Worm (Caenorhabditis elegans): ENCODE measurements around the gene cpb-1.

The cpb-1 gene

ce11 chrIII:9322010-9322409 lies at the start of gene cpb-1:
TSS of gene cpb-1 (plus strand) at chrIII:9322310.
- TF ChIP-seq ztf-11 (tag; optimal IDR thresholded peaks at IDR 0.05): no peak
- TF ChIP-seq hmg-11 (tag; optimal IDR thresholded peaks at IDR 0.05): no peak
- TF ChIP-seq jun-1 (tag; optimal IDR thresholded peaks at IDR 0.05): no peak
- no peak for TF ChIP-seq R02D3.7 (tag; optimal IDR thresholded peaks at IDR 0.05)
- no peak for TF ChIP-seq aly-2 (tag; optimal IDR thresholded peaks at IDR 0.05)
- no peak for TF ChIP-seq elt-2 (tag; optimal IDR thresholded peaks at IDR 0.05)
- no peak for TF ChIP-seq pqm-1 (tag; optimal IDR thresholded peaks at IDR 0.05)
- TF ChIP-seq ceh-16 (tag; optimal IDR thresholded peaks at IDR 0.05): no peak
- TF ChIP-seq snpc-4 (tag; optimal IDR thresholded peaks at IDR 0.05): no peak
- TF ChIP-seq nhr-11 (tag; optimal IDR thresholded peaks at IDR 0.05): no peak
- no peak for TF ChIP-seq lsy-12 (tag; optimal IDR thresholded peaks at IDR 0.05)
- TF ChIP-seq unc-62 (GFP tag; optimal IDR thresholded peaks at IDR 0.05): no peak
- no peak for TF ChIP-seq elt-1 (tag; optimal IDR thresholded peaks at IDR 0.05)
- TF ChIP-seq eor-1 (tag; optimal IDR thresholded peaks at IDR 0.05): no peak
- TF ChIP-seq nhr-67 (tag; optimal IDR thresholded peaks at IDR 0.05): no peak
- no peak for TF ChIP-seq zag-1 (tag; optimal IDR thresholded peaks at IDR 0.05)
- no peak for TF ChIP-seq tbx-2 (tag; optimal IDR thresholded peaks at IDR 0.05)

ce11 chrIII:9277803-9278202 lies 44.3 kb upstream of the cpb-1 start:
- TF ChIP-seq elt-3 (tag; optimal IDR thresholded peaks at IDR 0.05) (peak in 1 of 3 experiments; percentile 89), nhr-25 (tag; optimal IDR thresholded peaks at IDR 0.05) (peak; percentile 5), nhr-23 (tag; optimal IDR thresholded peaks at IDR 0.05) (peak; percentile 7), pqm-1 (tag; optimal IDR thresholded peaks at IDR 0.05) (no peak), nhr-43 (tag; optimal IDR thresholded peaks at IDR 0.05; ENCODE audit: poor library complexity, severe bottlenecking) (no peak)

ce11 chrIII:9281480-9281879 lies 40.6 kb upstream of the cpb-1 start, which contains the start of gene fozi-1:
TSS of gene fozi-1 (plus strand) at chrIII:9281780.
- TF ChIP-seq nhr-28 (tag; optimal IDR thresholded peaks at IDR 0.05): no peak
- TF ChIP-seq nfya-1 (tag; optimal IDR thresholded peaks at IDR 0.05; ENCODE audit: insufficient read depth): no peak
- no peak for TF ChIP-seq fos-1 (tag; optimal IDR thresholded peaks at IDR 0.05)
- TF ChIP-seq lin-39 (tag; optimal IDR thresholded peaks at IDR 0.05): no peak
- TF ChIP-seq aly-2 (tag; optimal IDR thresholded peaks at IDR 0.05): no peak
- no peak for TF ChIP-seq fkh-2 (tag; optimal IDR thresholded peaks at IDR 0.05)
- TF ChIP-seq hmg-11 (tag; optimal IDR thresholded peaks at IDR 0.05): no peak
- no peak for TF ChIP-seq mdl-1 (tag; optimal IDR thresholded peaks at IDR 0.05)
- TF ChIP-seq sea-2 (GFP tag; optimal IDR thresholded peaks at IDR 0.05): no peak

- TF ChIP-seq fkh-2 (tag; optimal IDR thresholded peaks at IDR 0.05): no peak
- TF ChIP-seq nhr-77 (tag; optimal IDR thresholded peaks at IDR 0.05): no peak
- peak; percentile 44 for TF ChIP-seq elt-2 (tag; optimal IDR thresholded peaks at IDR 0.05)
- TF ChIP-seq fkh-10 (GFP tag; optimal IDR thresholded peaks at IDR 0.05): no peak
- TF ChIP-seq skn-1 (tag; optimal IDR thresholded peaks at IDR 0.05): no peak
- no peak for TF ChIP-seq nhr-23 (tag; optimal IDR thresholded peaks at IDR 0.05)
- TF ChIP-seq pha-4 (tag; optimal IDR thresholded peaks at IDR 0.05): peak; percentile 2
- no peak for TF ChIP-seq nhr-67 (tag; optimal IDR thresholded peaks at IDR 0.05)
- no peak for TF ChIP-seq unc-39 (tag; optimal IDR thresholded peaks at IDR 0.05)
- no peak for TF ChIP-seq jun-1 (tag; optimal IDR thresholded peaks at IDR 0.05)
These were observed 33.6 kb upstream of the cpb-1 start for ce11 chrIII:9288540-9288939.

- TF ChIP-seq sea-2 (GFP tag; optimal IDR thresholded peaks at IDR 0.05): no peak
- TF ChIP-seq nfya-1 (tag; optimal IDR thresholded peaks at IDR 0.05; ENCODE audit: insufficient read depth): peak; percentile 27
- no peak for TF ChIP-seq unc-62 (GFP tag; optimal IDR thresholded peaks at IDR 0.05)
- TF ChIP-seq fos-1 (tag; optimal IDR thresholded peaks at IDR 0.05): no peak
- peak; percentile 96 for TF ChIP-seq elt-2 (tag; optimal IDR thresholded peaks at IDR 0.05)
- TF ChIP-seq pqm-1 (tag; optimal IDR thresholded peaks at IDR 0.05): peak; percentile 94
- peak; percentile 9 for TF ChIP-seq jun-1 (tag; optimal IDR thresholded peaks at IDR 0.05)
These were observed 32.3 kb upstream of the cpb-1 start for ce11 chrIII:9289815-9290214.

ce11 chrIII:9297345-9297744 lies 24.8 kb upstream of the cpb-1 start, which contains the start of gene K01B6.4:
TSS of gene K01B6.4 (minus strand) at chrIII:9297445.
- TF ChIP-seq nhr-67 (tag; optimal IDR thresholded peaks at IDR 0.05) (no peak), mdl-1 (tag; optimal IDR thresholded peaks at IDR 0.05) (no peak), ceh-16 (tag; optimal IDR thresholded peaks at IDR 0.05) (no peak), ztf-11 (tag; optimal IDR thresholded peaks at IDR 0.05) (no peak), aly-2 (tag; optimal IDR thresholded peaks at IDR 0.05) (no peak), nhr-28 (tag; optimal IDR thresholded peaks at IDR 0.05) (no peak), pha-4 (tag; optimal IDR thresholded peaks at IDR 0.05) (no peak), nhr-12 (tag; optimal IDR thresholded peaks at IDR 0.05) (no peak), skn-1 (tag; optimal IDR thresholded peaks at IDR 0.05) (no peak), nhr-43 (tag; optimal IDR thresholded peaks at IDR 0.05; ENCODE audit: poor library complexity, severe bottlenecking) (no peak), snpc-4 (tag; optimal IDR thresholded peaks at IDR 0.05) (no peak), mml-1 (tag; optimal IDR thresholded peaks at IDR 0.05) (no peak), jun-1 (tag; optimal IDR thresholded peaks at IDR 0.05) (no peak), hmg-11 (tag; optimal IDR thresholded peaks at IDR 0.05) (no peak), ztf-4 (tag; optimal IDR thresholded peaks at IDR 0.05) (no peak), ceh-82 (tag; optimal IDR thresholded peaks at IDR 0.05) (no peak), sea-2 (GFP tag; optimal IDR thresholded peaks at IDR 0.05) (no peak), nhr-237 (tag; optimal IDR thresholded peaks at IDR 0.05) (no peak), nhr-25 (tag; optimal IDR thresholded peaks at IDR 0.05) (no peak), daf-12 (tag; optimal IDR thresholded peaks at IDR 0.05) (no peak)
